Fruit fly (Drosophila melanogaster): ENCODE results near the gene mtgo.

Gene mtgo

dm6 chr2L:16690619-16690908, 145.7 kb downstream of the mtgo start:
- TF ChIP-seq Deaf1 (tag; optimal IDR thresholded peaks at IDR 0.05) (peak; percentile 74), Spps (tag; optimal IDR thresholded peaks at IDR 0.05) (no peak), CG9817 (tag; optimal IDR thresholded peaks at IDR 0.05) (no peak), CG6813 (GFP tag; optimal IDR thresholded peaks at IDR 0.05) (no peak), Bgb (GFP tag; IDR thresholded peaks at IDR 0.05; ENCODE audit: partially characterized antibody) (no peak), cg (GFP tag; optimal IDR thresholded peaks at IDR 0.05) (peak; percentile 6), Trl (optimal IDR thresholded peaks at IDR 0.05) (peak in 1 of 2 experiments; percentile 59), Trl (GFP tag; optimal IDR thresholded peaks at IDR 0.05) (no peak), chinmo (GFP tag; IDR thresholded peaks at IDR 0.05; ENCODE audit: partially characterized antibody) (0 out of 4 replicates have a peak, but pooled peaks have one; percentile 40), sd (tag; optimal IDR thresholded peaks at IDR 0.05) (no peak), CG8089 (GFP tag; optimal IDR thresholded peaks at IDR 0.05) (no peak), Tbp (GFP tag; optimal IDR thresholded peaks at IDR 0.05) (no peak), unpg (GFP tag; optimal IDR thresholded peaks at IDR 0.05) (no peak), stwl (tag; optimal IDR thresholded peaks at IDR 0.05) (peak; percentile 23), croc (GFP tag; conservative IDR thresholded peaks at IDR 0.05) (no peak), pfk (GFP tag; optimal IDR thresholded peaks at IDR 0.05) (peak; percentile 88)

dm6 chr2L:16703008-16703510, 158.2 kb downstream of the mtgo start:
- no peak for TF ChIP-seq onecut (GFP tag; IDR thresholded peaks at IDR 0.05)
- no peak for TF ChIP-seq aop (GFP tag; IDR thresholded peaks at IDR 0.05)
- TF ChIP-seq CG18476 (GFP tag; optimal IDR thresholded peaks at IDR 0.05) = no peak
- TF ChIP-seq CG12769 (tag; optimal IDR thresholded peaks at IDR 0.05) = no peak
- no peak for TF ChIP-seq nau (GFP tag; optimal IDR thresholded peaks at IDR 0.05)
- no peak for TF ChIP-seq CG3995 (GFP tag; optimal IDR thresholded peaks at IDR 0.05)
- TF ChIP-seq YL-1 (GFP tag; optimal IDR thresholded peaks at IDR 0.05) = peak; percentile 22
- TF ChIP-seq CG7271 (tag; optimal IDR thresholded peaks at IDR 0.05) = no peak
- TF ChIP-seq maf-S (GFP tag; optimal IDR thresholded peaks at IDR 0.05) = no peak
- no peak for TF ChIP-seq CG9932 (GFP tag; IDR thresholded peaks at IDR 0.05)
- TF ChIP-seq stwl (tag; optimal IDR thresholded peaks at IDR 0.05) = no peak
- TF ChIP-seq sim (GFP tag; IDR thresholded peaks at IDR 0.05) = no peak
- no peak for TF ChIP-seq Tbp (GFP tag; optimal IDR thresholded peaks at IDR 0.05)
- TF ChIP-seq hkb (optimal IDR thresholded peaks at IDR 0.05) = no peak
- TF ChIP-seq hkb (GFP tag; IDR thresholded peaks at IDR 0.05) = no peak
- peak; percentile 94 for TF ChIP-seq CG30020 (tag; optimal IDR thresholded peaks at IDR 0.05)
- no peak for TF ChIP-seq CG12236 (GFP tag; optimal IDR thresholded peaks at IDR 0.05)
- TF ChIP-seq CG6791 (GFP tag; IDR thresholded peaks at IDR 0.05; ENCODE audit: partially characterized antibody) = no peak
- no peak for TF ChIP-seq CG11085 (GFP tag; IDR thresholded peaks at IDR 0.05)
- peak; percentile 2 for TF ChIP-seq BEAF-32 (GFP tag; optimal IDR thresholded peaks at IDR 0.05)
- TF ChIP-seq CG1603 (tag; optimal IDR thresholded peaks at IDR 0.05) = peak; percentile 48
- TF ChIP-seq Atf3 (GFP tag; optimal IDR thresholded peaks at IDR 0.05) = no peak
- TF ChIP-seq ara (GFP tag; IDR thresholded peaks at IDR 0.05) = no peak
- TF ChIP-seq CG11696 (GFP tag; IDR thresholded peaks at IDR 0.05) = no peak
- peak; percentile 31 for TF ChIP-seq Dp (GFP tag; optimal IDR thresholded peaks at IDR 0.05)
- no peak for TF ChIP-seq Sox100B (GFP tag; optimal IDR thresholded peaks at IDR 0.05)
- no peak for TF ChIP-seq D (optimal IDR thresholded peaks at IDR 0.05)
- no peak for TF ChIP-seq D (GFP tag; optimal IDR thresholded peaks at IDR 0.05)
- no peak for TF ChIP-seq dm (GFP tag; optimal IDR thresholded peaks at IDR 0.05)
- peak; percentile 20; the same call in 1 of the 2 replicates for TF ChIP-seq E2f2 (GFP tag; IDR thresholded peaks at IDR 0.05)
- TF ChIP-seq Eip74EF (GFP tag; optimal IDR thresholded peaks at IDR 0.05) = no peak
- TF ChIP-seq emc (GFP tag; optimal IDR thresholded peaks at IDR 0.05) = no peak
- TF ChIP-seq CG9437 (GFP tag; optimal IDR thresholded peaks at IDR 0.05) = peak; percentile 76
- TF ChIP-seq CoRest (tag; optimal IDR thresholded peaks at IDR 0.05) = no peak
- no peak for TF ChIP-seq Hr39 (optimal IDR thresholded peaks at IDR 0.05)
- no peak for TF ChIP-seq bsh (GFP tag; optimal IDR thresholded peaks at IDR 0.05)
- no peak for TF ChIP-seq Deaf1 (tag; optimal IDR thresholded peaks at IDR 0.05)
- no peak for TF ChIP-seq Ssrp (tag; optimal IDR thresholded peaks at IDR 0.05)

All from whole organism, embryonic.